Worm (Caenorhabditis elegans) whole organism, late embryonic: Measurements from ENCODE around the gene R107.2.

Source experiments
- ceh-14 ChIP-seq: sonication (generic microtip); optimal IDR thresholded peaks from 2 replicates; lab custom pipeline; 2016; ENCODE audit warnings: missing genotype, missing genetic modification characterization, missing compliant biosample characterization
- ceh-6 ChIP-seq: fragments of 200-800 bp; sonication (Bioruptor generic); optimal IDR thresholded peaks from 2 replicates; lab custom pipeline; 2018; ENCODE audit warnings: mild to moderate bottlenecking, missing genetic modification characterization, missing compliant biosample characterization
- hlh-13 ChIP-seq: fragments of 200-800 bp; sonication (Bioruptor generic); optimal IDR thresholded peaks from 2 replicates; lab custom pipeline; 2018; ENCODE audit warnings: mild to moderate bottlenecking, missing genetic modification characterization, missing compliant biosample characterization
- odd-2 ChIP-seq: sonication (generic microtip); optimal IDR thresholded peaks from 2 replicates; lab custom pipeline; 2017; ENCODE audit warnings: antibody characterized with exemption, mild to moderate bottlenecking, missing genetic modification characterization, missing compliant biosample characterization
- pha-4 ChIP-seq: fragments of 150-350 bp; optimal IDR thresholded peaks from 2 replicates; lab custom pipeline; 2018; ENCODE audit warnings: missing biosample characterization, missing genetic modification reagents, missing genetic modification characterization
- sox-4 ChIP-seq: sonication (generic microtip); optimal IDR thresholded peaks from 2 replicates; lab custom pipeline; 2017; ENCODE audit warnings: mild to moderate bottlenecking, missing genetic modification characterization, inconsistent platforms, missing compliant biosample characterization
- unc-86 ChIP-seq: sonication (generic microtip); optimal IDR thresholded peaks from 2 replicates; lab custom pipeline; 2016; ENCODE audit warnings: missing genetic modification characterization, missing compliant biosample characterization

DNA sequence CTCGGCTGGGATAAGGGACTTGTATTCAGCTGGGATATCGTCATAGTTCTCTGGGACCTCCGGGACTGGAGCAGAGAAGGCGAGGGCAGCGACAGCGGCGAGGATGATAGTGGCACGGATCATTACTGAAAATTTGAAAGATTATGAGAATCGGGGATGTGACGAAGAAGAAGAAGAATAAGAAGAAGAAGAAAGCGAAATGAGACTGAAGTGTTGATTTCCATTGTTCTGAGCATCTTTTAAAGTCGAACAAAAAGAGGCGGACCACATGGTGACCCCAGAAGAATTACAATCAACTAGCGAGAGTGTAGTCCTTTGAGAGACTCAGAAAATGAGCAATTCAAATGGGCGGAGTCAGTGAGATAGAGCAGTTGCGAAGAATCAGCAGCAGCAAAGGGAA is 35.3 kb upstream of the R107.2 start, which contains the start of gene far-1:
- TF ChIP-seq ceh-6 (GFP tag; lab: Kevin White, UChicago) (no peak), unc-86 (tag; lab: Kevin White, UChicago) (no peak), sox-4 (tag; lab: Kevin White, UChicago) (no peak), hlh-13 (no peak), odd-2 (no peak), ceh-14 (no peak), pha-4 (no peak)
